Fruit fly (Drosophila melanogaster) whole organism, embryonic: ENCODE data around the gene CG42759.

Experiments used
- B-H1 ChIP-seq: fragments of 200-800 bp; sonication (Bioruptor generic); IDR thresholded peaks from 3 replicates; pipeline ENCODE4 v1.3.6; 2022; ENCODE audit warnings: missing biosample characterization, missing genetic modification characterization
- Bgb ChIP-seq: fragments of 200-800 bp; sonication (Bioruptor generic); IDR thresholded peaks from 2 replicates; pipeline ENCODE4 v1.3.6; 2022; ENCODE audit warnings: missing biosample characterization, missing genetic modification characterization; ENCODE audit not compliant: partially characterized antibody
- CG10147 ChIP-seq: fragments of 200-800 bp; sonication (Bioruptor generic); optimal IDR thresholded peaks from 2 replicates; lab custom pipeline; 2019; ENCODE audit warnings: missing biosample characterization, mild to moderate bottlenecking, missing genetic modification characterization, moderate library complexity
- CG10321 ChIP-seq: fragments of 200-800 bp; sonication (Bioruptor generic); IDR thresholded peaks from 2 replicates; pipeline ENCODE4 v1.3.6; 2022; ENCODE audit warnings: missing biosample characterization, missing genetic modification characterization
- CG11398 ChIP-seq: fragments of 200-800 bp; sonication (Bioruptor generic); optimal IDR thresholded peaks from 2 replicates; lab custom pipeline; 2016; ENCODE audit warnings: missing biosample characterization, missing genetic modification characterization
- CG12942 ChIP-seq: fragments of 200-800 bp; sonication (Bioruptor generic); optimal IDR thresholded peaks from 3 replicates; lab custom pipeline; 2016; ENCODE audit warnings: missing biosample characterization, missing genetic modification characterization
- CG13287 ChIP-seq: fragments of 200-800 bp; sonication (Bioruptor generic); IDR thresholded peaks from 2 replicates; pipeline ENCODE4 v1.3.6; 2022; ENCODE audit warnings: missing biosample characterization, missing genetic modification characterization; ENCODE audit not compliant: partially characterized antibody
- CG13624 ChIP-seq: fragments of 200-800 bp; sonication (Bioruptor generic); optimal IDR thresholded peaks from 2 replicates; lab custom pipeline; 2016; ENCODE audit warnings: missing biosample characterization, missing genetic modification characterization
- CG15011 ChIP-seq: fragments of 200-800 bp; sonication (Bioruptor generic); optimal IDR thresholded peaks from 3 replicates; lab custom pipeline; 2018; ENCODE audit warnings: missing biosample characterization, mild to moderate bottlenecking, missing genetic modification characterization
- CG15073 ChIP-seq: fragments of 200-800 bp; sonication (Bioruptor generic); optimal IDR thresholded peaks from 2 replicates; lab custom pipeline; 2016; ENCODE audit warnings: missing biosample characterization, missing genetic modification characterization
- CG15269 ChIP-seq: fragments of 200-800 bp; sonication (Bioruptor generic); optimal IDR thresholded peaks from 2 replicates; lab custom pipeline; 2018; ENCODE audit warnings: missing biosample characterization, mild to moderate bottlenecking, missing genetic modification characterization, moderate library complexity
- CG2116 ChIP-seq: fragments of 200-800 bp; sonication (Bioruptor generic); optimal IDR thresholded peaks from 3 replicates; lab custom pipeline; 2018; ENCODE audit warnings: missing biosample characterization, mild to moderate bottlenecking, missing genetic modification characterization
- CG2129 ChIP-seq: fragments of 200-800 bp; sonication (Bioruptor generic); IDR thresholded peaks from 2 replicates; pipeline ENCODE4 v1.3.6; 2022; ENCODE audit warnings: missing biosample characterization, missing genetic modification characterization; ENCODE audit not compliant: partially characterized antibody
- CG30020 ChIP-seq: fragments of 200-800 bp; optimal IDR thresholded peaks from 2 replicates; lab custom pipeline; 2019; ENCODE audit warnings: missing biosample characterization, mild to moderate bottlenecking, missing genetic modification characterization, moderate library complexity
- CG30431 ChIP-seq: fragments of 200-800 bp; sonication (Bioruptor generic); optimal IDR thresholded peaks from 2 replicates; lab custom pipeline; 2017; ENCODE audit warnings: missing biosample characterization, missing genetic modification characterization
- CG3065 ChIP-seq: fragments of 200-800 bp; sonication (Bioruptor generic); optimal IDR thresholded peaks from 2 replicates; lab custom pipeline; 2016; ENCODE audit warnings: missing biosample characterization, missing genetic modification characterization
- CG34422 ChIP-seq: fragments of 200-800 bp; sonication (Bioruptor generic); IDR thresholded peaks from 3 replicates; pipeline ENCODE4 v1.3.6; 2022; ENCODE audit warnings: missing biosample characterization, missing genetic modification characterization
- CG6765 ChIP-seq: fragments of 200-800 bp; sonication (Bioruptor generic); optimal IDR thresholded peaks from 3 replicates; lab custom pipeline; 2017; ENCODE audit warnings: missing biosample characterization, mild to moderate bottlenecking, missing genetic modification characterization
- CG7556 ChIP-seq: fragments of 200-800 bp; sonication (Bioruptor generic); optimal IDR thresholded peaks from 2 replicates; lab custom pipeline; 2017; ENCODE audit warnings: missing biosample characterization, mild to moderate bottlenecking, missing genetic modification characterization
- CG8290 ChIP-seq, 3 experiments: fragments of 200-800 bp; sonication (Bioruptor generic); optimal IDR thresholded peaks; 2 replicates each; lab custom pipeline; 2016 to 2019; ENCODE audit warnings: missing biosample characterization in 3 of 3, missing genetic modification characterization in 3 of 3, mild to moderate bottlenecking in 2 of 3, moderate library complexity in 1 of 3
- CG8359 ChIP-seq: fragments of 200-800 bp; sonication (Bioruptor generic); optimal IDR thresholded peaks from 2 replicates; lab custom pipeline; 2017; ENCODE audit warnings: missing biosample characterization, mild to moderate bottlenecking, missing genetic modification characterization, borderline replicate concordance
- Dll ChIP-seq: fragments of 200-800 bp; sonication (Bioruptor generic); IDR thresholded peaks from 4 replicates; pipeline ENCODE4 v1.3.6; 2022; ENCODE audit warnings: missing biosample characterization, missing genetic modification characterization; ENCODE audit not compliant: partially characterized antibody
- Hr3 ChIP-seq: fragments of 200-800 bp; sonication (Bioruptor generic); optimal IDR thresholded peaks from 3 replicates; lab custom pipeline; 2016; ENCODE audit warnings: missing biosample characterization, missing genetic modification characterization
- Optix ChIP-seq: fragments of 200-800 bp; sonication (Bioruptor generic); IDR thresholded peaks from 3 replicates; pipeline ENCODE4 v1.3.6; 2022; ENCODE audit warnings: missing biosample characterization, missing genetic modification characterization
- Rx ChIP-seq: fragments of 200-800 bp; sonication (Bioruptor generic); IDR thresholded peaks from 2 replicates; pipeline ENCODE4 v1.3.6; 2022; ENCODE audit warnings: missing biosample characterization, missing genetic modification characterization
- Scr ChIP-seq: fragments of 200-800 bp; sonication (Bioruptor generic); IDR thresholded peaks from 2 replicates; pipeline ENCODE4 v1.3.6; 2022; ENCODE audit warnings: missing biosample characterization, missing genetic modification characterization; ENCODE audit not compliant: partially characterized antibody
- bbx ChIP-seq: fragments of 200-800 bp; sonication (Bioruptor generic); IDR thresholded peaks from 2 replicates; pipeline ENCODE4 v1.3.6; 2022; ENCODE audit warnings: missing biosample characterization, missing genetic modification characterization; ENCODE audit not compliant: partially characterized antibody
- ci ChIP-seq: fragments of 200-800 bp; sonication (Bioruptor generic); IDR thresholded peaks from 3 replicates; pipeline ENCODE4 v1.3.6; 2022; ENCODE audit warnings: missing biosample characterization, missing genetic modification characterization
- danr ChIP-seq: fragments of 200-800 bp; sonication (Bioruptor generic); IDR thresholded peaks from 2 replicates; pipeline ENCODE4 v1.3.6; 2022; ENCODE audit warnings: missing biosample characterization, missing genetic modification characterization
- dimm ChIP-seq: fragments of 200-800 bp; sonication (Bioruptor generic); IDR thresholded peaks from 2 replicates; pipeline ENCODE4 v1.3.6; 2022; ENCODE audit warnings: missing biosample characterization, missing genetic modification characterization
- esg ChIP-seq: fragments of 200-800 bp; sonication (Bioruptor generic); conservative IDR thresholded peaks from 2 replicates; pipeline ENCODE4 v1.3.6; 2022; ENCODE audit warnings: missing biosample characterization, missing genetic modification characterization
- gcm2 ChIP-seq: fragments of 200-800 bp; sonication (Bioruptor generic); optimal IDR thresholded peaks from 2 replicates; lab custom pipeline; 2016; ENCODE audit warnings: missing biosample characterization, missing genetic modification characterization
- gfzf ChIP-seq: fragments of 200-800 bp; sonication (Bioruptor generic); optimal IDR thresholded peaks from 2 replicates; lab custom pipeline; 2016; ENCODE audit warnings: missing biosample characterization, mild to moderate bottlenecking, missing genetic modification characterization, moderate library complexity
- grn ChIP-seq: fragments of 200-800 bp; sonication (Bioruptor generic); optimal IDR thresholded peaks from 3 replicates; lab custom pipeline; 2017; ENCODE audit warnings: missing biosample characterization, missing genetic modification characterization
- her ChIP-seq: fragments of 200-800 bp; sonication (Bioruptor generic); optimal IDR thresholded peaks from 2 replicates; lab custom pipeline; 2016; ENCODE audit warnings: missing biosample characterization, missing genetic modification characterization
- hkb ChIP-seq, 2 experiments: fragments of 200-800 bp in 1 of 2; fragments of >200 bp in 1 of 2; sonication (Bioruptor generic) in 1 of 2; IDR thresholded peaks in 1 of 2; optimal IDR thresholded peaks in 1 of 2; 2 replicates each; pipeline versions ENCODE4 v1.3.6 to Lab custom; 2017 to 2022; ENCODE audit warnings: missing biosample characterization in 1 of 2, missing genetic modification characterization in 1 of 2
- hth ChIP-seq: fragments of >200 bp; optimal IDR thresholded peaks from 2 replicates; lab custom pipeline; 2017; ENCODE audit warnings: inconsistent platforms
- jumu ChIP-seq: fragments of 200-800 bp; sonication (Bioruptor generic); optimal IDR thresholded peaks from 3 replicates; lab custom pipeline; 2016; ENCODE audit warnings: missing biosample characterization, missing genetic modification characterization
- peb ChIP-seq: fragments of 200-800 bp; sonication (Bioruptor generic); IDR thresholded peaks from 2 replicates; pipeline ENCODE4 v1.3.6; 2022; ENCODE audit warnings: missing biosample characterization, missing genetic modification characterization
- pum ChIP-seq: fragments of 200-800 bp; sonication (Bioruptor generic); optimal IDR thresholded peaks from 2 replicates; lab custom pipeline; 2016; ENCODE audit warnings: missing biosample characterization, missing genetic modification characterization
- rib ChIP-seq: fragments of 200-800 bp; sonication (Bioruptor generic); IDR thresholded peaks from 2 replicates; pipeline ENCODE4 v1.3.6; 2022; ENCODE audit warnings: missing biosample characterization, missing genetic modification characterization
- row ChIP-seq: fragments of 200-800 bp; sonication (Bioruptor generic); IDR thresholded peaks from 3 replicates; pipeline ENCODE4 v1.3.6; 2022; ENCODE audit warnings: missing biosample characterization, missing genetic modification characterization
- schlank ChIP-seq: fragments of 200-800 bp; sonication (Bioruptor generic); optimal IDR thresholded peaks from 2 replicates; lab custom pipeline; 2018; ENCODE audit warnings: missing biosample characterization, mild to moderate bottlenecking, missing genetic modification characterization
- sd ChIP-seq: fragments of 200-800 bp; sonication (Bioruptor generic); optimal IDR thresholded peaks from 3 replicates; lab custom pipeline; 2018; ENCODE audit warnings: missing biosample characterization, mild to moderate bottlenecking, missing genetic modification characterization, moderate library complexity
- sens-2 ChIP-seq: fragments of 200-800 bp; sonication (Bioruptor generic); IDR thresholded peaks from 2 replicates; pipeline ENCODE4 v1.3.6; 2022; ENCODE audit warnings: missing biosample characterization, missing genetic modification characterization
- slp2 ChIP-seq: fragments of 200-800 bp; sonication (Bioruptor generic); optimal IDR thresholded peaks from 2 replicates; lab custom pipeline; 2016; ENCODE audit warnings: missing biosample characterization, missing genetic modification characterization
- sqz ChIP-seq: fragments of 200-800 bp; sonication (Bioruptor generic); optimal IDR thresholded peaks from 3 replicates; lab custom pipeline; 2018; ENCODE audit warnings: missing biosample characterization, mild to moderate bottlenecking, missing genetic modification characterization
- tin ChIP-seq: fragments of 200-800 bp; sonication (Bioruptor generic); optimal IDR thresholded peaks from 3 replicates; lab custom pipeline; 2016; ENCODE audit warnings: missing biosample characterization, missing genetic modification characterization
- tll ChIP-seq, 2 experiments: fragments of 200-800 bp in 1 of 2; fragments of >200 bp in 1 of 2; sonication (Bioruptor generic) in 1 of 2; optimal IDR thresholded peaks; 2 replicates each; lab custom pipeline; 2017 to 2019; ENCODE audit warnings: missing biosample characterization in 2 of 2, missing genetic modification characterization in 2 of 2, mild to moderate bottlenecking in 1 of 2, moderate library complexity in 1 of 2

CG42759 gene

dm6 chr3R:10170356-10170876, 27.5 kb downstream of the CG42759 start, which contains the start of gene Best1 (continued):
- TF ChIP-seq her (GFP tag; lab: Kevin White, UChicago) (peak; percentile 40), hkb (optimal IDR thresholded peaks at IDR 0.05; lab: Kevin White, UChicago) (no peak), hkb (GFP tag; IDR thresholded peaks at IDR 0.05; lab: Robert Waterston, UW) (peak; percentile 93), CG3065 (GFP tag; lab: Kevin White, UChicago) (peak; percentile 49), B-H1 (GFP tag; lab: Robert Waterston, UW) (peak; percentile 88), rib (peak; percentile 96), Hr3 (GFP tag; lab: Kevin White, UChicago) (peak; percentile 90), tll (GFP tag; optimal IDR thresholded peaks at IDR 0.05; lab: Kevin White, UChicago) (peak in 1 of 2 experiments; percentile 88), ci (GFP tag; lab: Robert Waterston, UW) (peak; percentile 95), bbx (peak; percentile 74), CG11398 (GFP tag; lab: Kevin White, UChicago) (peak; percentile 38), esg (GFP tag; lab: Robert Waterston, UW) (peak; percentile 89), slp2 (GFP tag; lab: Kevin White, UChicago) (peak; percentile 42), CG8359 (GFP tag; lab: Kevin White, UChicago) (peak; percentile 71), pum (GFP tag; lab: Kevin White, UChicago) (peak; percentile 59), dimm (GFP tag; lab: Robert Waterston, UW) (peak; percentile 66), CG30431 (GFP tag; lab: Kevin White, UChicago) (peak; percentile 86), CG34422 (peak; percentile 93), CG13624 (peak; percentile 43), CG6765 (GFP tag; lab: Kevin White, UChicago) (peak; percentile 83), CG15073 (GFP tag; lab: Kevin White, UChicago) (peak; percentile 41), Rx (peak; percentile 80), peb (GFP tag; lab: Robert Waterston, UW) (peak; percentile 76), sens-2 (GFP tag; lab: Robert Waterston, UW) (peak; percentile 77), CG15011 (peak; percentile 85), jumu (GFP tag; lab: Kevin White, UChicago) (peak; percentile 47), Optix (GFP tag; lab: Robert Waterston, UW) (peak; percentile 82), CG10321 (GFP tag; lab: Robert Waterston, UW) (peak; percentile 68), CG12942 (GFP tag; lab: Kevin White, UChicago) (peak; percentile 64), sqz (GFP tag; lab: Kevin White, UChicago) (peak; percentile 70), danr (peak; percentile 68; the same call in 1 of the 2 replicates), hth (lab: Kevin White, UChicago) (no peak), CG10147 (GFP tag; lab: Kevin White, UChicago) (peak; percentile 93), Dll (peak; percentile 55; the same call in 2 of the 4 replicates), grn (GFP tag; lab: Kevin White, UChicago) (peak; percentile 65), CG15269 (peak; percentile 95), Scr (peak; percentile 47), sd (tag; lab: Kevin White, UChicago) (peak; percentile 90), CG30020 (tag; lab: Kevin White, UChicago) (peak; percentile 64), schlank (tag; lab: Kevin White, UChicago) (peak; percentile 73), CG7556 (peak; percentile 91), CG8290 (GFP tag; optimal IDR thresholded peaks at IDR 0.05; lab: Kevin White, UChicago) (peak; percentile 18), CG8290 (tag; optimal IDR thresholded peaks at IDR 0.05; lab: Kevin White, UChicago) (peak; percentile 30 to 87), CG13287 (GFP tag; lab: Robert Waterston, UW) (peak; percentile 70), row (GFP tag; lab: Robert Waterston, UW) (peak; percentile 99), gfzf (GFP tag; lab: Kevin White, UChicago) (no peak), CG2116 (GFP tag; lab: Kevin White, UChicago) (peak; percentile 44), gcm2 (GFP tag; lab: Kevin White, UChicago) (peak; percentile 35), CG2129 (GFP tag; lab: Robert Waterston, UW) (no peak), Bgb (GFP tag; lab: Robert Waterston, UW) (peak; percentile 89), tin (GFP tag; lab: Kevin White, UChicago) (peak; percentile 91)
